Worm (Caenorhabditis elegans) whole organism, L2 larva: ENCODE results near the gene eif-3.F.

Source experiments
- Y55F3AM.14 ChIP-seq: fragments of 200-800 bp; sonication (Bioruptor generic); optimal IDR thresholded peaks from 2 replicates; lab custom pipeline; 2018; ENCODE audit warnings: mild to moderate bottlenecking, missing genetic modification characterization, missing compliant biosample characterization
- aly-2 ChIP-seq: fragments of 150-350 bp; optimal IDR thresholded peaks from 2 replicates; lab custom pipeline; 2014; ENCODE audit warnings: missing biosample characterization, missing genetic modification characterization
- egl-27 ChIP-seq: sonication (generic microtip); optimal IDR thresholded peaks from 3 replicates; lab custom pipeline; 2017; ENCODE audit warnings: missing biosample characterization, missing genetic modification reagents, missing genetic modification characterization
- fos-1 ChIP-seq: fragments of 150-350 bp; optimal IDR thresholded peaks from 2 replicates; lab custom pipeline; 2014; ENCODE audit warnings: missing biosample characterization, missing genetic modification characterization
- lin-11 ChIP-seq: fragments of 150-350 bp; sonication (generic microtip); optimal IDR thresholded peaks from 2 replicates; lab custom pipeline; 2014; ENCODE audit warnings: missing biosample characterization, missing genetic modification characterization, inconsistent platforms, mixed read lengths
- lsy-2 ChIP-seq, 2 experiments: fragments of 150-350 bp in 1 of 2; sonication (generic microtip) in 1 of 2; optimal IDR thresholded peaks; 2 replicates each; lab custom pipeline; 2014 to 2017; ENCODE audit warnings: missing biosample characterization in 2 of 2, missing genetic modification characterization in 2 of 2
- mdl-1 ChIP-seq, 2 experiments: fragments of 150-350 bp in 1 of 2; sonication (generic microtip) in 1 of 2; optimal IDR thresholded peaks; 2 replicates each; lab custom pipeline; 2017; ENCODE audit warnings: missing biosample characterization in 2 of 2, missing genetic modification characterization in 2 of 2
- nhr-10 ChIP-seq: sonication (generic microtip); optimal IDR thresholded peaks from 2 replicates; lab custom pipeline; 2017; ENCODE audit warnings: missing biosample characterization, missing genetic modification characterization
- nhr-237 ChIP-seq: fragments of 150-350 bp; optimal IDR thresholded peaks from 2 replicates; lab custom pipeline; 2014; ENCODE audit warnings: missing biosample characterization, missing genetic modification characterization
- nhr-25 ChIP-seq: fragments of 150-350 bp; sonication (generic microtip); optimal IDR thresholded peaks from 3 replicates; lab custom pipeline; 2014; ENCODE audit warnings: missing biosample characterization, missing genetic modification characterization
- snpc-4 ChIP-seq: fragments of 150-350 bp; optimal IDR thresholded peaks from 2 replicates; lab custom pipeline; 2014; ENCODE audit warnings: missing biosample characterization, missing genetic modification characterization
- unc-39 ChIP-seq: fragments of 150-350 bp; optimal IDR thresholded peaks from 2 replicates; lab custom pipeline; 2014; ENCODE audit warnings: missing biosample characterization, missing genetic modification characterization
- unc-62 ChIP-seq: fragments of 150-350 bp; optimal IDR thresholded peaks from 2 replicates; lab custom pipeline; 2014; ENCODE audit warnings: missing biosample characterization, missing genetic modification reagents, missing genetic modification characterization

DNA sequence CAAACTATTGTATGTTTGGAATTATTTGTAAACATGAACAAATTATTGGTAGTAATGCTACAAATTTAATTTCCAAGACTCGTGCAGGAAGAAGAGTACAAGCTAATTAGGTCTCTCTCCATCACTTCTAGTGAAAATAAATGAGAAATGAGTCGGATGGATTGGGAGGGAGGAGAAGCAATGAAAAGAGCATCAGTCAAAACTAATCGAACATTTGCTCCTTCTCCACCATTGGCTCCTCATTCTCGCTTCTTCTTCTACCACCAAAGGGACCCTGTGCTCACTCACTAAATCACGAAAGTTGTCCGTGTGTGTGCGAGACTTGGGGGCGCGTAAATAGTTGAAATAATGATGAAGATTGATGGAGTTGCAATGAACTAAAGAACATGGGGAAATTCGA, 24.6 kb upstream of the eif-3.F start:
- TF ChIP-seq fos-1, result no peak
- peak; percentile 46 for TF ChIP-seq unc-62 (GFP tag; lab: Kevin White, UChicago)
- no peak for TF ChIP-seq nhr-237 (tag; lab: Kevin White, UChicago)
- no peak for TF ChIP-seq snpc-4 (tag; lab: Kevin White, UChicago)
- TF ChIP-seq lsy-2 (tag; optimal IDR thresholded peaks at IDR 0.05; lab: Kevin White, UChicago), result peak in 1 of 2 experiments; percentile 59
- no peak for TF ChIP-seq mdl-1 (tag; optimal IDR thresholded peaks at IDR 0.05; lab: Kevin White, UChicago)
- no peak for TF ChIP-seq egl-27 (tag; lab: Kevin White, UChicago)
- no peak for TF ChIP-seq unc-39 (tag; lab: Kevin White, UChicago)
- TF ChIP-seq nhr-25 (tag; lab: Kevin White, UChicago), result no peak
- TF ChIP-seq nhr-10 (tag; lab: Kevin White, UChicago), result no peak
- TF ChIP-seq aly-2, result no peak
- TF ChIP-seq lin-11 (tag; lab: Kevin White, UChicago), result no peak
- no peak for TF ChIP-seq Y55F3AM.14
